Worm (Caenorhabditis elegans) whole organism, midembryonic: ENCODE data around the gene cyp-33E3.

ENCODE experiments used
- cog-1 ChIP-seq: sonication (generic microtip); optimal IDR thresholded peaks from 2 replicates; lab custom pipeline; 2016; ENCODE audit warnings: missing genetic modification characterization, missing compliant biosample characterization
- flt-1 ChIP-seq: fragments of 200-800 bp; sonication (Bioruptor generic); IDR thresholded peaks from 2 replicates; pipeline ENCODE4 v1.3.6; 2022; ENCODE audit warnings: missing genetic modification characterization, missing compliant biosample characterization
- klf-2 ChIP-seq: fragments of 200-800 bp; sonication (Bioruptor generic); conservative IDR thresholded peaks from 2 replicates; pipeline ENCODE4 v1.3.6; 2022; ENCODE audit warnings: missing genetic modification reagents, missing genetic modification characterization, missing compliant biosample characterization
- ref-1 ChIP-seq: fragments of 200-800 bp; sonication (Bioruptor generic); conservative IDR thresholded peaks from 2 replicates; pipeline ENCODE4 v1.3.6; 2022; ENCODE audit warnings: missing genetic modification reagents, missing genetic modification characterization, missing compliant biosample characterization
- tab-1 ChIP-seq: fragments of 200-800 bp; sonication (Bioruptor generic); IDR thresholded peaks from 2 replicates; pipeline ENCODE4 v1.3.6; 2022; ENCODE audit warnings: missing genetic modification characterization, missing compliant biosample characterization
- ztf-29 ChIP-seq: fragments of 200-800 bp; sonication (Bioruptor generic); IDR thresholded peaks from 2 replicates; pipeline ENCODE4 v1.3.6; 2022; ENCODE audit warnings: missing genetic modification reagents, missing genetic modification characterization, missing compliant biosample characterization

DNA sequence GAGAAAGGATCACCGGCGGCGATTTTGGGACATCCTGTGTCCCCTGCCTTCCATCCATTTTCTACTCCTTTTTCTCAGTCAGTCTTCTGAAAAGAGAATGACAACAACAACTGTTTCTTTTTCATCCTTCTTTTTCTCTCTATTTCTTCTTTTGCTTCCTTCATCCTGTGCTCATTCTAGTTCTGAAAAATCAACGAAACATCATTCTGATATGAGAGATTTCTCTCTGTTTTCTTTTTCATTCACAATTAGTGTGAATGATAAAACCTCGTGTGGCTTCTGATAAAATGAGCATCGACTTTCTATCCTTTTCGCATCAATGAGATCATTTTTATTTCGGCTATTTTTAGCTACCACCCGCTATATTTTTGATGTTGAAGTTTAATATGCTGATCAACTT is 9.6 kb upstream of the cyp-33E3 start:
- TF ChIP-seq flt-1 (GFP tag; lab: Robert Waterston, UW) (no peak), tab-1 (GFP tag; lab: Robert Waterston, UW) (no peak), klf-2 (GFP tag; lab: Robert Waterston, UW) (no peak), ztf-29 (GFP tag; lab: Robert Waterston, UW) (no peak), cog-1 (tag; lab: Kevin White, UChicago) (no peak), ref-1 (GFP tag; lab: Robert Waterston, UW) (no peak)
